Worm (Caenorhabditis elegans) whole organism, L1 larva: Measurements from ENCODE around the gene clec-52.

Experiments
- alr-1 ChIP-seq: fragments of 200-800 bp; sonication (Bioruptor generic); optimal IDR thresholded peaks from 2 replicates; lab custom pipeline; 2018; ENCODE audit warnings: borderline replicate concordance, mild to moderate bottlenecking, missing genetic modification characterization, missing compliant biosample characterization
- blmp-1 ChIP-seq: fragments of 150-350 bp; optimal IDR thresholded peaks from 2 replicates; lab custom pipeline; 2014; ENCODE audit warnings: missing biosample characterization, missing genetic modification characterization
- ceh-82 ChIP-seq, 3 experiments: fragments of 150-350 bp in 1 of 3; sonication (generic microtip) in 2 of 3; optimal IDR thresholded peaks; 2 replicates each; lab custom pipeline; 2014 to 2017; ENCODE audit warnings: missing biosample characterization in 3 of 3, missing genetic modification characterization in 3 of 3
- dpl-1 ChIP-seq, 3 experiments: fragments of 150-350 bp in 2 of 3; sonication (generic microtip) in 1 of 3; optimal IDR thresholded peaks; 2 replicates each; lab custom pipeline; 2014 to 2017; ENCODE audit warnings: missing biosample characterization in 3 of 3, missing genetic modification characterization in 3 of 3, missing genetic modification reagents in 3 of 3
- efl-1 ChIP-seq, 4 experiments: fragments of 150-350 bp; optimal IDR thresholded peaks in 3 of 4; peaks in 1 of 4; 1 replicate in 1 of 4; 2 replicates in 3 of 4; lab custom pipeline; 2014; ENCODE audit warnings: missing biosample characterization in 2 of 4, missing genetic modification characterization in 2 of 4, missing genetic modification reagents in 2 of 4
- isw-1 ChIP-seq: fragments of 200-800 bp; sonication (Bioruptor generic); IDR thresholded peaks from 2 replicates; pipeline ENCODE4 v1.3.6; 2022; ENCODE audit warnings: missing genetic modification characterization, missing compliant biosample characterization
- lin-35 ChIP-seq, 2 experiments: fragments of 150-350 bp; optimal IDR thresholded peaks; 2 replicates each; lab custom pipeline; 2014; ENCODE audit warnings: missing biosample characterization in 2 of 2, missing genetic modification characterization in 2 of 2, missing genetic modification reagents in 2 of 2
- nhr-28 ChIP-seq: fragments of 150-350 bp; optimal IDR thresholded peaks from 2 replicates; lab custom pipeline; 2014; ENCODE audit warnings: missing biosample characterization, missing genetic modification characterization
- nhr-77 ChIP-seq: fragments of 150-350 bp; optimal IDR thresholded peaks from 2 replicates; lab custom pipeline; 2014; ENCODE audit warnings: missing biosample characterization, missing genetic modification characterization
- nhr-85 ChIP-seq: sonication (generic microtip); peaks from one replicate; lab custom pipeline; 2016; ENCODE audit warnings: missing genetic modification characterization, inconsistent platforms, missing compliant biosample characterization
- swsn-7 ChIP-seq: sonication (generic microtip); optimal IDR thresholded peaks from 2 replicates; lab custom pipeline; 2016; ENCODE audit warnings: missing genetic modification characterization, missing compliant biosample characterization
- vab-15 ChIP-seq: sonication (generic microtip); optimal IDR thresholded peaks from 2 replicates; lab custom pipeline; 2017; ENCODE audit warnings: missing genotype, mild to moderate bottlenecking, missing genetic modification characterization, missing compliant biosample characterization

DNA sequence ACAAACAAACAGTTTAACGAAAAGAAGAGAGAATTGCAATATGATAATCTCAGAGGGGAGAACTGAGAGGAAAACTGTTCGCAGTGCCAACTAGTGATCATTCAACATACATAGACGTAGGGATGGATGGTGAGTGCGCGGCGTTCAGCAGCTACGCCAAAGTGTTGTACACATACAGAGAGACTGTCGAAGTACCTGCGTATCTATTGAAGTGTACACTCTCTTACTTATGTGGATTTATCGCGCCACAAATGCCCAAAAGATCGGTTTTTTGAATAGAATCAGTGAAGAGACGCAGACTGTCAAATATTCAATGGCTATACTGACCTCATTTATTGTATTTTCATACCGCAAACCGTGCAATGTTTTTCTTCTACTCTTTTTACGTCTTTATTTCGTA is 1.7 kb upstream of the clec-52 start:
- TF ChIP-seq blmp-1 (tag; lab: Kevin White, UChicago): peak; percentile 67
- peak; percentile 50 for TF ChIP-seq nhr-77 (tag; lab: Kevin White, UChicago)
- no peak for TF ChIP-seq nhr-28
- no peak for TF ChIP-seq efl-1 (optimal IDR thresholded peaks at IDR 0.05; lab: Kevin White, UChicago)
- TF ChIP-seq efl-1 (GFP tag; optimal IDR thresholded peaks at IDR 0.05 in 1 of 2; lab: Kevin White, UChicago): peak in 1 of 2 experiments; percentile 50
- TF ChIP-seq vab-15 (tag; lab: Kevin White, UChicago): no peak
- TF ChIP-seq nhr-85 (tag; lab: Kevin White, UChicago): peak; percentile 64
- TF ChIP-seq alr-1 (tag; lab: Kevin White, UChicago): no peak
- TF ChIP-seq isw-1 (GFP tag; lab: Robert Waterston, UW): no peak
- no peak for TF ChIP-seq swsn-7 (tag; lab: Kevin White, UChicago)
- TF ChIP-seq dpl-1 (GFP tag; optimal IDR thresholded peaks at IDR 0.05; lab: Kevin White, UChicago): no peak
- no peak for TF ChIP-seq ceh-82 (tag; optimal IDR thresholded peaks at IDR 0.05; lab: Kevin White, UChicago)
- TF ChIP-seq lin-35 (GFP tag; optimal IDR thresholded peaks at IDR 0.05; lab: Kevin White, UChicago): no peak
